Worm (Caenorhabditis elegans): ENCODE results near the gene R11F4.2.
"Not testable (repeated sequence)": the region's sequence is repeated elsewhere in the genome, so short reads cannot be mapped to it uniquely, and the experiment has no call there.

The R11F4.2 gene

DNA sequence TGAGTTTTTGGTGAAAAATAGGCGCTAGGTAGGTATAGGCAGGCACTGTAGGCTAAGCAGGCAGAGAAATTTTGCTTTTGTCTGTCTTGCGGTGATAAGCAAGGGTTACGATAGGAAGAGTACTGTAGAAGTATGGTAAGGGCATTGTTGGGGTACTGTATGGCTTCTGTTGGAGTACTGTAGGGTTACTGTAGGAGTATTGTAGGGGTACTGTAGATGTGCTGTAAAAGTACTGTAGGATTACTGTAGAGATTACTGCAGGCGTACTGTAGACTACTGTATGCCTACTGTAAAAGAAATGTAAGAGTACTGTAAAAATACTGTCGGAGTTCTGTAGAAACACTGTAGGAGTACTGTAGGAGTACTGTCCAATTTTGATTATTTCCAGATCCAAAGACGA, 9.6 kb downstream of the R11F4.2 start:
- no peak for TF ChIP-seq unc-62 (GFP tag; optimal IDR thresholded peaks at IDR 0.05)

ce11 chrII:4094030-4094846, 11.4 kb downstream of the R11F4.2 start:
- TF ChIP-seq unc-62 (GFP tag; optimal IDR thresholded peaks at IDR 0.05): no peak

DNA sequence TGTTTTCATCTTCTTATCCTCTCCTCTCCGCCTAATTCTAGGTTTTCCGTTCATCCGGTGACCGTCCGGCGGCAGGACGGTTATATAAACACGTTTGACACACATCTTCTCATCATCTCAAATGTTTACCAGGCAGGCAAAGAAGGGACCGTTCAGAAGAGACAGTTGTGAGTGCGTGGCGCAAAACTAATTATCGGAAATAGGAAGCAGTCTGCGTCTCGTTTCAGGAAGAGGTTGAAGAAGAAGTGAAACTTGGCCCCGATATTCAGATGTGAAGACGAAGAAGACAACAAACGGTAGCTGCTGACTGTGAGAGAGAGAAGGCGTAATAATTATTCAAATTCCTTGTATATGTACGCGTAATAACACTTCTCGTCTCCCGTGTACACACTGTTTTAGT, 15.9 kb downstream of the R11F4.2 start:
- TF ChIP-seq unc-62 (GFP tag; optimal IDR thresholded peaks at IDR 0.05): no peak

- TF ChIP-seq unc-62 (GFP tag; optimal IDR thresholded peaks at IDR 0.05): no peak
These were observed 17.6 kb downstream of the R11F4.2 start, which contains the start of gene rhgf-2 for ce11 chrII:4100485-4100884. Gene rhgf-2, plus strand, starts transcription at chrII:4100785.

ce11 chrII:4102723-4103122, 19.9 kb downstream of the R11F4.2 start:
- no peak for TF ChIP-seq unc-62 (GFP tag; optimal IDR thresholded peaks at IDR 0.05)

- TF ChIP-seq unc-62 (GFP tag; optimal IDR thresholded peaks at IDR 0.05): no peak
These were observed 24.3 kb downstream of the R11F4.2 start for ce11 chrII:4107196-4107595.

DNA sequence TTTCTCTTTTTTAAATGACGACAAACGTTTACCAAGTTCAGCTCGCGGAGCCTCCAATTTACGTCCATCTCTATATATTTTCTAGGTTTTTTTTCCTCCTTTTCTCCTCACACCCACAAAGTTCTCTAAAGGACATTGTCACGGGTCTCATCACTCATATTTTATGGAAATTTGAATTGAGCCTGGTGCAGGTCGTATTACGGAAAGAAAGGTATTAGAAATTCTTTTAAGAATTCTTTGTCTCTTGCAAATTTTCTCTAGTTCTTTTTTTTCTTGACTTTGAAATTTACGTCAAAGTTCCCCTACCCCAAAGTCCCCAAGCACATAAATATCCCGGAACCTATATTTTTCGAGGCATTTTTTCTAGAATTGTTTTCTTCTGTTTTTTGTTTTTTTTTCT, 35.7 kb downstream of the R11F4.2 start:
- TF ChIP-seq unc-62 (GFP tag; optimal IDR thresholded peaks at IDR 0.05): no peak

- no peak for TF ChIP-seq unc-62 (GFP tag; optimal IDR thresholded peaks at IDR 0.05)
These were observed 40.0 kb downstream of the R11F4.2 start for ce11 chrII:4122899-4123298.

DNA sequence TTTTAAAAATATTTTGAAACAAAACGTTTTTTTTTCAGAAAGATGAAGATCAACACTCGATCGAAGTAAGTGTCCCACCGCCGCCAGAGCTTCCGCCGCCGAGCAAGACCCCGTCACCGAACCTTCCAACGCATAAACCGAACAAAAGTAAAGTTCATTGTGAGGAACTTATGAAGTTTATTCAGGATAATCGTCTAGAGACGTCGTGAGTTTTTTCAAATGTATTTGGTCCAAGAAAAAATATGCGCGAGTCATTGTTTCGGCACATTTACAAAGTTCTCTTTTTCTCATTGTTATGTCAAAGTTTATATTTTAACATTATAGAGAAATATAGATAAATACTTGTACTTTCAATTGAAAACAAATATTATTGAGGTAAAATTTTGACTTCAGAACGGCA, 42.4 kb downstream of the R11F4.2 start:
- no peak for TF ChIP-seq unc-62 (GFP tag; optimal IDR thresholded peaks at IDR 0.05)

DNA sequence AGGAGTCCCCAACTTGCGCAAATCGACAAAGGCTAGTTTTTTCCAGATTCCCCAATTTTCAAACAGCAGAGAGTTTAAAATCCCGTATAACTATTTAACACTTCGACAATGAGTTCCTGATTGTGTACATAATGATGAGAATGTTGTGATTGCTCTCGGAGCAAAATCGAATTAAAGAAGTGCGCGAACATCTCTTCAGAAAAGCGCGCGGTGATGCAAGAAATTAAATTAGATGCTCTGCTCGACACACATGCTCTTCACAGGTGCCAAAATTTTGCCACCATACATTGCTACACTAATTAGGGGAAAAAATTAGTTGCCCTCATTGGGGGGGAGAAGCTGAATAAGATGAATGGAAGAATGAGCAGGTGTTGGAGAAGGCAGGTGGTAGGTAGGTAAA, 46.6 kb downstream of the R11F4.2 start:
- TF ChIP-seq unc-62 (GFP tag; optimal IDR thresholded peaks at IDR 0.05): no peak

DNA sequence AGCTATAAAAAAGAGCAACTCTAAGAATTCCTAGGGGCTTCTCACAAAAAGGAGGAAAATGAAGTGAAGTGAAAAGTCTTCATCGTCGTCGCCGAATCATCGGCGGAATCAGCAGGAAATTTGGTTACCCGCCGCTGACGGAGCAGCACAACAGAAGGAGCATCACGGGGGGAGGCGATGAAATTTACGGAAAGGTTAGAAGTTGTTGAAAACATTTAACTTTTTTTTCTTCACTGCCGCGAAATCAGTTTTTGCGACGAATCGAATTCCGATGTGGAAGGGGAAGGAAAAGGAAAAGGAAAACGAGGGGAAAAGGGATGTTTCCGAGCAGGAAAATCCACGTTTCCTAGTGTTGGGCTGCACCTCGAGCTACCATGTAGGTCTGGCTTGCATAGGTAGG, 50.5 kb downstream of the R11F4.2 start:
- TF ChIP-seq unc-62 (GFP tag; optimal IDR thresholded peaks at IDR 0.05): no peak

DNA sequence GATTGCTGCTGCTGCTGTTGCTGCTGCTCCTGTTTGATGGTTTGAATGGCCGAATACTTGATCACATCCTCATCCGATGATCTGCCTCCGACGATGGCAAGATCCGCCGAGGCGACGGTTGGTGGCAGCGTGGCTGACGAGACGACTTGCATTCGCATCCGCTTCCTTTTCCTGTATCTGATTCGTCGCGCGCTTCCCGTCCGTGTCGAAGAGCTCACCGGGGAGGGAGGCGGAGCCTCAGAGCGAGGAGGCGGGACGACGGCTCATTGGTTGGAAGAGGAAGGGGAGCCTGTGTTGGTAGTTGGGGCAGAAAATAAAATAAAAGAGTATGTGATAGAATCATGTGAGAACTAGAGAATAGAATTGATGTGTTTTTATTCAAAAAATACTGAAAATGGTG, 51.8 kb downstream of the R11F4.2 start:
- no peak for TF ChIP-seq unc-62 (GFP tag; optimal IDR thresholded peaks at IDR 0.05)

DNA sequence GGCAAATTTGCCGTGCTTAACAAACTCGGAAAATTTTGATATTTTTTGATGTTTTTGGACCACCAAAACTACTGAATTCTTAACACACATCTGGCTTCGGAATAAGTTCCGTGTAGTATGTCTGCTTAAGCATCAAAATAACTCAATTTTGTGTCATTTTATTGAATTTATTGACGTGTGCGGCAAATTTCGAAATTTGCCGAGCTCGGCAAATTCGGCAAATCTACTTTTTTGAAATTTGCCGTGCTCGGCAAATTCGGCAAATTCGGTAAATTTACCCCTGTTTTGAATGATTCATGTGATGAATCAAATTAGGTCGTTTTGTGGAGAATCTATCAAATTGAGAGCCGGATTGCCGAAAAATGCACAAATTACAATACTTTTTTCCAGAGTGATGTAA, 52.4 kb downstream of the R11F4.2 start, which contains the start of gene ast-1:
Gene ast-1, minus strand, starts transcription at position 101 of the 400 bp plus-strand sequence.
- TF ChIP-seq unc-62 (GFP tag; optimal IDR thresholded peaks at IDR 0.05): not testable (repeated sequence)
